Worm (Caenorhabditis elegans): ENCODE measurements around the gene M6.4.

Gene M6.4

DNA sequence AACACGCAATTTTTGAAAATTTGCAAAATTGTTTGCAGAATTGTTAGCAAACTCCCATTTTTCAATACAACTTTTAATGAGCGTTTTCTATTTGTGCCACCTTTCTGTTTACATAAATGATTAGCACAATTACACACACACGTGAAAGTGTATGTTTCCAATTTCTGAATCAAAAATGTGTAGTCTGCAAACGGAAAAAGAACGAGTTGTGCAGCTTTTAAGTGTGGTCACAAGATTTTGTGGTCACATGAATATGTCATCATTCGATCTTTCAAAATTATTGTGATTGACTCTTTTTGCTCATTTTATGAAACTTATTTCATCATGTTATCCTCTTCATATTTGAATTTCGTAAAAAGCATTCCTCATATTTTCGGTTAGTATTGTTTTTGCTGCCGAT, 28.3 kb upstream of the M6.4 start (continued):
- TF ChIP-seq ceh-90 (tag; optimal IDR thresholded peaks at IDR 0.05) (no peak), lsy-2 (tag; optimal IDR thresholded peaks at IDR 0.05) (peak; percentile 6 to 15), mdl-1 (tag; optimal IDR thresholded peaks at IDR 0.05) (peak in 1 of 2 experiments; percentile 27), mep-1 (tag; optimal IDR thresholded peaks at IDR 0.05) (no peak), snpc-4 (tag; optimal IDR thresholded peaks at IDR 0.05) (no peak), blmp-1 (tag; optimal IDR thresholded peaks at IDR 0.05) (no peak), lin-15B (tag; optimal IDR thresholded peaks at IDR 0.05) (no peak), unc-98 (GFP tag; IDR thresholded peaks at IDR 0.05) (no peak), mef-2 (tag; optimal IDR thresholded peaks at IDR 0.05) (no peak), mab-9 (GFP tag; IDR thresholded peaks at IDR 0.05) (no peak), irx-1 (tag; optimal IDR thresholded peaks at IDR 0.05) (no peak), nhr-19 (GFP tag; conservative IDR thresholded peaks at IDR 0.05) (no peak), swsn-7 (tag; optimal IDR thresholded peaks at IDR 0.05) (no peak), efl-3 (GFP tag; optimal IDR thresholded peaks at IDR 0.05) (no peak), nhr-47 (tag; optimal IDR thresholded peaks at IDR 0.05) (peak; percentile 25), egl-27 (tag; optimal IDR thresholded peaks at IDR 0.05) (no peak), ets-5 (GFP tag; IDR thresholded peaks at IDR 0.05) (no peak), ceh-63 (GFP tag; optimal IDR thresholded peaks at IDR 0.05) (no peak), elt-3 (tag; optimal IDR thresholded peaks at IDR 0.05) (no peak), ztf-11 (tag; optimal IDR thresholded peaks at IDR 0.05) (no peak), unc-30 (tag; optimal IDR thresholded peaks at IDR 0.05) (no peak), isw-1 (GFP tag; IDR thresholded peaks at IDR 0.05) (no peak), F16B12.6 (tag; optimal IDR thresholded peaks at IDR 0.05) (no peak), skn-1 (tag; optimal IDR thresholded peaks at IDR 0.05) (peak; percentile 70), C16A3.4 (tag; optimal IDR thresholded peaks at IDR 0.05) (no peak), pax-3 (tag; optimal IDR thresholded peaks at IDR 0.05) (no peak), dsc-1 (tag; optimal IDR thresholded peaks at IDR 0.05) (peak; percentile 9), nhr-85 (tag) (no peak), fkh-10 (GFP tag; optimal IDR thresholded peaks at IDR 0.05) (no peak), nhr-90 (tag; optimal IDR thresholded peaks at IDR 0.05; ENCODE audit: poor library complexity) (peak; percentile 31), lin-35 (GFP tag; optimal IDR thresholded peaks at IDR 0.05) (peak in 1 of 2 experiments; percentile 45), ceh-88 (GFP tag; IDR thresholded peaks at IDR 0.05) (no peak), zip-4 (GFP tag; optimal IDR thresholded peaks at IDR 0.05) (no peak), pag-3 (tag; optimal IDR thresholded peaks at IDR 0.05; ENCODE audit: borderline replicate concordance, insufficient read depth) (no peak), nhr-76 (tag; optimal IDR thresholded peaks at IDR 0.05) (no peak), zag-1 (tag; optimal IDR thresholded peaks at IDR 0.05) (no peak), egl-13 (tag; optimal IDR thresholded peaks at IDR 0.05) (peak; percentile 62), rnt-1 (tag; optimal IDR thresholded peaks at IDR 0.05) (no peak), hpl-2 (GFP tag; optimal IDR thresholded peaks at IDR 0.05) (no peak)

DNA sequence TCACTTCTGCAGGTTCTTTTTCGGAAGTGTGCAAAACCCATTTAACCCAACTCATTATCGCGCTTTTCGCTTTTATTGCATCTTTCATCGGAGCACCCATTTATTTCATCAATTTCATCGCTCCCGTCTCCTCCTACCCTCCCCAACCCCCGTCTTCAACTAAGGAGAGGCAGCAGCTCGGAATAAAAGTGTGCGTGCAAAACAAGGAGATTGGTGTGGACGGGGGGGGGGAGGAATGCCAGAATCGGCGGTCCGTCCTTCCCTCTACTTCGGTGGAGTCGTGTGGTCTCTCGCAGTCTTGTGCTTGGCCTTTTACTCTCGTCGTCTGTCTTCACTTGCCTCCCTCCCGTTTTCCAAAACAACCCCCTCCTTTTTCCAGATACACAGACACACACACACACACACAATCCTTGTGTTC, 27.6 kb upstream of the M6.4 start:
- TF ChIP-seq nhr-20 (tag; optimal IDR thresholded peaks at IDR 0.05) (peak; percentile 1), jun-1 (tag; optimal IDR thresholded peaks at IDR 0.05) (peak; percentile 8), ces-1 (GFP tag; optimal IDR thresholded peaks at IDR 0.05) (peak; percentile 29), nhr-85 (tag) (peak; percentile 23), swsn-7 (tag; optimal IDR thresholded peaks at IDR 0.05) (peak; percentile 42), pax-3 (tag; optimal IDR thresholded peaks at IDR 0.05) (peak; percentile 25), unc-86 (tag; optimal IDR thresholded peaks at IDR 0.05) (peak; percentile 48), mab-9 (GFP tag; IDR thresholded peaks at IDR 0.05) (0 out of 2 replicates have a peak, but pooled peaks have one; percentile 19), elt-3 (tag; optimal IDR thresholded peaks at IDR 0.05) (no peak), tbx-2 (tag; optimal IDR thresholded peaks at IDR 0.05) (peak; percentile 51), snu-23 (GFP tag; optimal IDR thresholded peaks at IDR 0.05) (peak; percentile 11), isw-1 (GFP tag; IDR thresholded peaks at IDR 0.05) (peak; percentile 40), F16B12.6 (tag; optimal IDR thresholded peaks at IDR 0.05) (no peak), ceh-82 (tag; optimal IDR thresholded peaks at IDR 0.05) (peak in 2 of 3 experiments; percentile 8 to 78), unc-62 (GFP tag; optimal IDR thresholded peaks at IDR 0.05) (no peak), ceh-63 (GFP tag; optimal IDR thresholded peaks at IDR 0.05) (peak; percentile 47), ceh-8 (GFP tag; optimal IDR thresholded peaks at IDR 0.05) (no peak), fkh-8 (tag; optimal IDR thresholded peaks at IDR 0.05) (peak; percentile 84), lsy-2 (tag; optimal IDR thresholded peaks at IDR 0.05) (peak; percentile 6 to 32), fkh-4 (tag; optimal IDR thresholded peaks at IDR 0.05; ENCODE audit: borderline replicate concordance) (no peak), pqm-1 (tag; optimal IDR thresholded peaks at IDR 0.05) (no peak), nhr-71 (tag; optimal IDR thresholded peaks at IDR 0.05) (peak; percentile 60), zag-1 (tag; optimal IDR thresholded peaks at IDR 0.05) (no peak), nhr-90 (tag; optimal IDR thresholded peaks at IDR 0.05; ENCODE audit: poor library complexity) (no peak), egl-13 (tag; optimal IDR thresholded peaks at IDR 0.05) (peak; percentile 27)
